Worm (Caenorhabditis elegans) whole organism, late embryonic: ENCODE data around the gene F53B3.3.
"Not testable (repeated sequence)": the region's sequence is repeated elsewhere in the genome, so short reads cannot be mapped to it uniquely, and the experiment has no call there.

Experiments
- C08G9.2 ChIP-seq: sonication (generic microtip); optimal IDR thresholded peaks from 2 replicates; lab custom pipeline; 2016; ENCODE audit warnings: mild to moderate bottlenecking, missing genetic modification characterization, moderate library complexity, missing compliant biosample characterization
- K02D7.2 ChIP-seq: sonication (generic microtip); optimal IDR thresholded peaks from 2 replicates; lab custom pipeline; 2017; ENCODE audit warnings: mild to moderate bottlenecking, missing genetic modification characterization, missing compliant biosample characterization
- K09A11.1 ChIP-seq: sonication (generic microtip); optimal IDR thresholded peaks from 2 replicates; lab custom pipeline; 2017; ENCODE audit warnings: antibody characterized with exemption, mild to moderate bottlenecking, missing genetic modification characterization, missing compliant biosample characterization; ENCODE audit not compliant: insufficient read depth
- ama-1 ChIP-seq: fragments of 150-350 bp; optimal IDR thresholded peaks from 2 replicates; lab custom pipeline; 2014
- ceh-18 ChIP-seq: sonication (generic microtip); optimal IDR thresholded peaks from 2 replicates; lab custom pipeline; 2016; ENCODE audit warnings: missing genetic modification characterization, missing compliant biosample characterization
- ceh-2 ChIP-seq: sonication (generic microtip); optimal IDR thresholded peaks from 2 replicates; lab custom pipeline; 2016; ENCODE audit warnings: missing genotype, missing genetic modification characterization, missing compliant biosample characterization
- ceh-30 ChIP-seq: fragments of 150-350 bp; optimal IDR thresholded peaks from 2 replicates; lab custom pipeline; 2014; ENCODE audit warnings: missing biosample characterization, missing genetic modification characterization
- ceh-34 ChIP-seq: sonication (generic microtip); optimal IDR thresholded peaks from 2 replicates; lab custom pipeline; 2016; ENCODE audit warnings: mild to moderate bottlenecking, missing genetic modification characterization, missing compliant biosample characterization
- ceh-48 ChIP-seq: sonication (generic microtip); optimal IDR thresholded peaks from 2 replicates; lab custom pipeline; 2016; ENCODE audit warnings: missing genetic modification characterization, inconsistent platforms, missing compliant biosample characterization
- ceh-9 ChIP-seq: sonication (generic microtip); optimal IDR thresholded peaks from 2 replicates; lab custom pipeline; 2016; ENCODE audit warnings: mild to moderate bottlenecking, missing genetic modification characterization, inconsistent platforms, missing compliant biosample characterization
- che-1 ChIP-seq: sonication (generic microtip); optimal IDR thresholded peaks from 2 replicates; lab custom pipeline; 2016; ENCODE audit warnings: mild to moderate bottlenecking, missing genetic modification characterization, missing compliant biosample characterization
- dmd-4 ChIP-seq: sonication (generic microtip); optimal IDR thresholded peaks from 2 replicates; lab custom pipeline; 2016; ENCODE audit warnings: borderline replicate concordance, missing genetic modification characterization, missing compliant biosample characterization
- elt-2 ChIP-seq: sonication (generic microtip); optimal IDR thresholded peaks from 2 replicates; lab custom pipeline; 2016; ENCODE audit warnings: missing genetic modification reagents, missing genetic modification characterization, missing compliant biosample characterization
- fkh-6 ChIP-seq: sonication (generic microtip); optimal IDR thresholded peaks from 2 replicates; lab custom pipeline; 2016; ENCODE audit warnings: missing genetic modification characterization, missing compliant biosample characterization
- hlh-15 ChIP-seq: sonication (generic microtip); optimal IDR thresholded peaks from 2 replicates; lab custom pipeline; 2016; ENCODE audit warnings: missing genetic modification characterization, missing compliant biosample characterization
- hlh-30 ChIP-seq: sonication (generic microtip); optimal IDR thresholded peaks from 2 replicates; lab custom pipeline; 2017; ENCODE audit warnings: antibody characterized with exemption, missing genetic modification characterization, missing compliant biosample characterization; ENCODE audit not compliant: insufficient read depth
- hlh-8 ChIP-seq: sonication (generic microtip); optimal IDR thresholded peaks from 2 replicates; lab custom pipeline; 2016; ENCODE audit warnings: missing genotype, missing genetic modification characterization, missing compliant biosample characterization
- lim-6 ChIP-seq: sonication (generic microtip); optimal IDR thresholded peaks from 2 replicates; lab custom pipeline; 2016; ENCODE audit warnings: missing genetic modification characterization, missing compliant biosample characterization
- madf-2 ChIP-seq: sonication (generic microtip); optimal IDR thresholded peaks from 2 replicates; lab custom pipeline; 2017; ENCODE audit warnings: missing genetic modification characterization, missing compliant biosample characterization
- nfya-1 ChIP-seq: sonication (generic microtip); optimal IDR thresholded peaks from 2 replicates; lab custom pipeline; 2017; ENCODE audit warnings: missing genetic modification characterization, mild to moderate bottlenecking, missing compliant biosample characterization, antibody characterized with exemption, moderate library complexity
- nhr-11 ChIP-seq: fragments of 150-350 bp; optimal IDR thresholded peaks from 2 replicates; lab custom pipeline; 2014; ENCODE audit warnings: missing biosample characterization, missing genetic modification characterization
- nhr-232 ChIP-seq: sonication (generic microtip); optimal IDR thresholded peaks from 2 replicates; lab custom pipeline; 2016; ENCODE audit warnings: missing genetic modification characterization, missing compliant biosample characterization
- npax-4 ChIP-seq: sonication (generic microtip); optimal IDR thresholded peaks from 2 replicates; lab custom pipeline; 2016; ENCODE audit warnings: missing genetic modification characterization, missing compliant biosample characterization
- odd-2 ChIP-seq: sonication (generic microtip); optimal IDR thresholded peaks from 2 replicates; lab custom pipeline; 2017; ENCODE audit warnings: antibody characterized with exemption, mild to moderate bottlenecking, missing genetic modification characterization, missing compliant biosample characterization
- pag-3 ChIP-seq: sonication (generic microtip); optimal IDR thresholded peaks from 2 replicates; lab custom pipeline; 2016; ENCODE audit warnings: missing compliant biosample characterization, missing genetic modification characterization, borderline replicate concordance
- pat-9 ChIP-seq: fragments of 200-800 bp; sonication (Bioruptor generic); optimal IDR thresholded peaks from 2 replicates; lab custom pipeline; 2018; ENCODE audit warnings: mild to moderate bottlenecking, missing genetic modification characterization, moderate library complexity, missing compliant biosample characterization
- pax-1 ChIP-seq: fragments of 150-350 bp; optimal IDR thresholded peaks from 2 replicates; lab custom pipeline; 2014; ENCODE audit warnings: missing biosample characterization, missing genetic modification characterization
- pha-4 ChIP-seq: fragments of 150-350 bp; optimal IDR thresholded peaks from 2 replicates; lab custom pipeline; 2018; ENCODE audit warnings: missing biosample characterization, missing genetic modification reagents, missing genetic modification characterization
- pros-1 ChIP-seq: fragments of 150-350 bp; optimal IDR thresholded peaks from 2 replicates; lab custom pipeline; 2014; ENCODE audit warnings: missing biosample characterization, missing genetic modification reagents, missing genetic modification characterization
- ref-2 ChIP-seq: sonication (generic microtip); optimal IDR thresholded peaks from 2 replicates; lab custom pipeline; 2016; ENCODE audit warnings: missing genetic modification characterization, missing compliant biosample characterization
- sdc-2 ChIP-seq: sonication (generic microtip); optimal IDR thresholded peaks from 2 replicates; lab custom pipeline; 2016; ENCODE audit warnings: missing genotype, missing genetic modification characterization, missing compliant biosample characterization
- sox-2 ChIP-seq: fragments of 200-800 bp; sonication (Bioruptor generic); IDR thresholded peaks from 2 replicates; pipeline ENCODE4 v1.3.6; 2022; ENCODE audit warnings: missing genetic modification reagents, missing genetic modification characterization, missing compliant biosample characterization
- syd-9 ChIP-seq: sonication (generic microtip); optimal IDR thresholded peaks from 2 replicates; lab custom pipeline; 2016; ENCODE audit warnings: mild to moderate bottlenecking, missing genetic modification characterization, moderate library complexity, missing compliant biosample characterization
- tbx-2 ChIP-seq: sonication (generic microtip); optimal IDR thresholded peaks from 2 replicates; lab custom pipeline; 2016; ENCODE audit warnings: missing genetic modification characterization, missing compliant biosample characterization
- tbx-7 ChIP-seq: sonication (generic microtip); optimal IDR thresholded peaks from 2 replicates; lab custom pipeline; 2016; ENCODE audit warnings: missing genotype, missing genetic modification characterization, missing compliant biosample characterization
- unc-86 ChIP-seq: sonication (generic microtip); optimal IDR thresholded peaks from 2 replicates; lab custom pipeline; 2016; ENCODE audit warnings: missing genetic modification characterization, missing compliant biosample characterization
- zip-5 ChIP-seq: sonication (generic microtip); optimal IDR thresholded peaks from 2 replicates; lab custom pipeline; 2016; ENCODE audit warnings: missing genetic modification characterization, missing compliant biosample characterization
- ztf-16 ChIP-seq: sonication (generic microtip); optimal IDR thresholded peaks from 2 replicates; lab custom pipeline; 2017; ENCODE audit warnings: missing genetic modification characterization, missing compliant biosample characterization

Gene F53B3.3

ce11 chrX:2900897-2901496, 30.1 kb upstream of the F53B3.3 start (continued):
- TF ChIP-seq tbx-7 (tag; lab: Kevin White, UChicago): no peak
- TF ChIP-seq K02D7.2 (tag; lab: Kevin White, UChicago): no peak
- no peak for TF ChIP-seq syd-9
- TF ChIP-seq pros-1 (tag; lab: Kevin White, UChicago): no peak
- no peak for TF ChIP-seq ceh-9
- TF ChIP-seq, all 69 proteins: peak for 9

ce11 chrX:2898256-2898655, 27.3 kb upstream of the F53B3.3 start, which contains the start of gene F52B10.3:
Gene F52B10.3 (minus strand): TSS chrX:2898356.
- TF ChIP-seq madf-2 (tag; lab: Kevin White, UChicago) (no peak), elt-2 (tag; lab: Kevin White, UChicago) (peak; percentile 1), nfya-1 (peak; percentile 5), pha-4 (no peak), ceh-48 (tag; lab: Kevin White, UChicago) (peak; percentile 64)

ce11 chrX:2895646-2896045, 24.7 kb upstream of the F53B3.3 start:
- TF ChIP-seq ref-2 (tag; lab: Kevin White, UChicago) (no peak), ztf-16 (tag; lab: Kevin White, UChicago) (no peak), lim-6 (tag; lab: Kevin White, UChicago) (no peak), pax-1 (tag; lab: Kevin White, UChicago) (no peak), nhr-11 (tag; lab: Kevin White, UChicago) (no peak)
- TF ChIP-seq, all 69 proteins: peak for 0

ce11 chrX:2894273-2894672, 23.3 kb upstream of the F53B3.3 start, which contains the start of gene B0410.1:
Gene B0410.1 (plus strand): TSS chrX:2894573.
- not testable (repeated sequence) for TF ChIP-seq C08G9.2 (tag; lab: Kevin White, UChicago); unc-86; hlh-15 (tag; lab: Kevin White, UChicago)

- no peak for TF ChIP-seq ama-1
- no peak for TF ChIP-seq ceh-2
- no peak for TF ChIP-seq tbx-2
- TF ChIP-seq pat-9: no peak
- TF ChIP-seq ceh-30 (tag; lab: Kevin White, UChicago): no peak
- TF ChIP-seq K09A11.1 (tag; lab: Kevin White, UChicago): no peak
- TF ChIP-seq che-1 (tag; lab: Kevin White, UChicago): no peak
- no peak for TF ChIP-seq hlh-30 (tag; lab: Kevin White, UChicago)
- TF ChIP-seq zip-5 (tag; lab: Kevin White, UChicago): no peak
- no peak for TF ChIP-seq pag-3
- TF ChIP-seq syd-9: no peak
- no peak for TF ChIP-seq ceh-18 (tag; lab: Kevin White, UChicago)
- TF ChIP-seq sdc-2: no peak
- no peak for TF ChIP-seq K02D7.2 (tag; lab: Kevin White, UChicago)
- no peak for TF ChIP-seq npax-4 (tag; lab: Kevin White, UChicago)
- TF ChIP-seq ceh-34: no peak
- TF ChIP-seq, all 69 proteins: peak for 0
Observed at ce11 chrX:2893026-2893662, 22.2 kb upstream of the F53B3.3 start.

- no peak for TF ChIP-seq fkh-6 (tag; lab: Kevin White, UChicago)
- TF ChIP-seq zip-5 (tag; lab: Kevin White, UChicago): no peak
- no peak for TF ChIP-seq odd-2
- no peak for TF ChIP-seq pax-1 (tag; lab: Kevin White, UChicago)
- no peak for TF ChIP-seq hlh-8 (tag; lab: Kevin White, UChicago)
- TF ChIP-seq sox-2 (GFP tag; lab: Robert Waterston, UW): no peak
- no peak for TF ChIP-seq dmd-4 (tag; lab: Kevin White, UChicago)
- no peak for TF ChIP-seq madf-2 (tag; lab: Kevin White, UChicago)
- no peak for TF ChIP-seq nhr-232 (tag; lab: Kevin White, UChicago)
Observed at ce11 chrX:2891879-2892278, 20.9 kb upstream of the F53B3.3 start.
